Fruit fly (Drosophila melanogaster) whole organism, adult: ENCODE results near the gene Gr64e.

Experiments
- CG11617 ChIP-seq: fragments of 200-800 bp; sonication (Bioruptor generic); optimal IDR thresholded peaks from 2 replicates; lab custom pipeline; 2017; ENCODE audit warnings: mild to moderate bottlenecking, missing biosample characterization, missing genetic modification reagents, missing genetic modification characterization
- CG12768 ChIP-seq: fragments of 200-800 bp; sonication (Bioruptor generic); optimal IDR thresholded peaks from 2 replicates; lab custom pipeline; 2017; ENCODE audit warnings: missing biosample characterization, missing genetic modification characterization, mild to moderate bottlenecking, moderate library complexity, missing genetic modification reagents
- CG14711 ChIP-seq: fragments of 200-800 bp; sonication (Bioruptor generic); optimal IDR thresholded peaks from 2 replicates; lab custom pipeline; 2018; ENCODE audit warnings: missing biosample characterization, mild to moderate bottlenecking, missing genetic modification characterization, moderate library complexity
- CG1620 ChIP-seq: fragments of 200-800 bp; sonication (Bioruptor generic); optimal IDR thresholded peaks from 2 replicates; lab custom pipeline; 2016; ENCODE audit warnings: missing biosample characterization, missing genetic modification characterization
- CG33017 ChIP-seq: fragments of 200-800 bp; sonication (Bioruptor generic); optimal IDR thresholded peaks from 2 replicates; lab custom pipeline; 2018; ENCODE audit warnings: missing biosample characterization, mild to moderate bottlenecking, missing genetic modification characterization, moderate library complexity
- CG5204 ChIP-seq: fragments of 200-800 bp; sonication (Bioruptor generic); optimal IDR thresholded peaks from 2 replicates; lab custom pipeline; 2016; ENCODE audit warnings: missing biosample characterization, missing genetic modification characterization
- CG7045 ChIP-seq: fragments of 200-800 bp; sonication (Bioruptor generic); optimal IDR thresholded peaks from 2 replicates; lab custom pipeline; 2017; ENCODE audit warnings: missing biosample characterization, mild to moderate bottlenecking, missing genetic modification characterization
- CG7101 ChIP-seq: fragments of 200-800 bp; sonication (Bioruptor generic); optimal IDR thresholded peaks from 2 replicates; lab custom pipeline; 2018; ENCODE audit warnings: missing biosample characterization, mild to moderate bottlenecking, missing genetic modification characterization, moderate library complexity
- Clk ChIP-seq: fragments of 200-800 bp; sonication (Bioruptor generic); optimal IDR thresholded peaks from 2 replicates; lab custom pipeline; 2017; ENCODE audit warnings: missing biosample characterization, missing genetic modification characterization
- Crg-1 ChIP-seq: fragments of 200-800 bp; sonication (Bioruptor generic); optimal IDR thresholded peaks from 2 replicates; lab custom pipeline; 2016; ENCODE audit warnings: missing biosample characterization, missing genetic modification characterization
- Hr96 ChIP-seq: fragments of 200-800 bp; sonication (Bioruptor generic); optimal IDR thresholded peaks from 2 replicates; lab custom pipeline; 2016; ENCODE audit warnings: missing biosample characterization, missing genetic modification characterization
- Mnt ChIP-seq: fragments of 200-800 bp; sonication (Bioruptor generic); optimal IDR thresholded peaks from 2 replicates; lab custom pipeline; 2016; ENCODE audit warnings: missing biosample characterization, mild to moderate bottlenecking, missing genetic modification characterization
- bab1 ChIP-seq: fragments of 200-800 bp; sonication (Bioruptor generic); optimal IDR thresholded peaks from 3 replicates; lab custom pipeline; 2019; ENCODE audit warnings: missing biosample characterization, mild to moderate bottlenecking, missing genetic modification characterization, moderate library complexity
- cic ChIP-seq: fragments of 200-800 bp; sonication (Bioruptor generic); optimal IDR thresholded peaks from 2 replicates; lab custom pipeline; 2017; ENCODE audit warnings: missing biosample characterization, mild to moderate bottlenecking, missing genetic modification characterization, moderate library complexity
- cnc ChIP-seq, 2 experiments: fragments of >200 bp; optimal IDR thresholded peaks; 2 replicates each; lab custom pipeline; 2017
- kay ChIP-seq: fragments of 200-800 bp; sonication (Bioruptor generic); peaks from one replicate; lab custom pipeline; 2016; ENCODE audit warnings: missing biosample characterization, missing genetic modification characterization, borderline replicate concordance
- ovo ChIP-seq: fragments of 200-800 bp; sonication (Bioruptor generic); optimal IDR thresholded peaks from 2 replicates; lab custom pipeline; 2016; ENCODE audit warnings: missing biosample characterization, missing genetic modification characterization
- pad ChIP-seq: fragments of 200-800 bp; sonication (Bioruptor generic); optimal IDR thresholded peaks from 3 replicates; lab custom pipeline; 2017; ENCODE audit warnings: missing biosample characterization, missing genetic modification characterization, mild to moderate bottlenecking, moderate library complexity, missing genetic modification reagents
- tj ChIP-seq: fragments of 200-800 bp; sonication (Bioruptor generic); optimal IDR thresholded peaks from 3 replicates; lab custom pipeline; 2017; ENCODE audit warnings: missing biosample characterization, mild to moderate bottlenecking, missing genetic modification characterization, moderate library complexity
- toe ChIP-seq: fragments of 200-800 bp; sonication (Bioruptor generic); optimal IDR thresholded peaks from 2 replicates; lab custom pipeline; 2016; ENCODE audit warnings: missing biosample characterization, missing genetic modification characterization

The Gr64e gene

DNA sequence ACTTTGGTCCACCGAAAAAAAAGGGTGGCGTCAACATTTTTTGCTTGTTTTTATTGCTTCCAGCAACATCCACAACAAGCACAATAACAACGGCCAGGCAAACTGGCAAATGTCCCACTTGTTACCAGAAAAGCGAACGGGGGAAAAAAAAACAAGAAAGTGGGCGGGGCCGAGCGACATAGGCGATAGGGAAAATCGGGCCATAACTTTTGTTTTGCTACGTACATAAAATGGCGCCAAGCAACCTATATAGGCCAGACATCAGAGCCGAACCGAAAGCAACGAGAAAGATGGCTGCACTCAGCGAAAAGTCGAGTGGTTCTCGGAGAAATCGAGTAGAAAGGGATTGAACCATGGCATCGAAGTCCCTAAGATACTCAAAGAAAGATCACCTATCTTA, 24.7 kb upstream of the Gr64e start:
- TF ChIP-seq CG11617 (GFP tag; lab: Kevin White, UChicago) (no peak), toe (no peak), CG7101 (no peak), Mnt (GFP tag; lab: Kevin White, UChicago) (no peak), CG5204 (GFP tag; lab: Kevin White, UChicago) (no peak), kay (GFP tag; lab: Kevin White, UChicago) (no peak), CG33017 (tag; lab: Kevin White, UChicago) (no peak), Crg-1 (GFP tag; lab: Kevin White, UChicago) (no peak), tj (no peak), cnc (optimal IDR thresholded peaks at IDR 0.05; lab: Kevin White, UChicago) (no peak), ovo (GFP tag; lab: Kevin White, UChicago) (no peak), bab1 (GFP tag; lab: Kevin White, UChicago) (no peak)

DNA sequence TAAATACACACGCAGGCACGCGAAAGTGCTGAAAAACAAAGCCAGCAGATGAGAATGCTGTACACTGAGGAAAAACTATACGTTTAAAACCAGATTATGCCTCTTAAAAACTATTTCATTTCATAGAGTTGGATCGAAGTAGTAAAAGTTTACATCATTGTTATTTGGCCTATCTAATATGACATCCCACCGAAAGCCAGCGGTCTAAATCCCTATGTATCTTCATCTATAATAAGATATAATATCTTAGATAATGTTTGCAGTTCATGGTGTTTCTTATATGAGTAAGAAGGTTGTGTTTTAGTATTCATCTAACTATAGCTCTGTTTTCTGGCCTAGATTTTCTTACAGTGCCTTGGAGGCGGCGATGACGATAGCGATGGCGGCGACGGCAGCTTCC, 21.8 kb upstream of the Gr64e start:
- TF ChIP-seq CG7101, result no peak
- TF ChIP-seq tj, result no peak
- no peak for TF ChIP-seq CG33017 (tag; lab: Kevin White, UChicago)
- TF ChIP-seq CG11617 (GFP tag; lab: Kevin White, UChicago), result no peak
- TF ChIP-seq bab1 (GFP tag; lab: Kevin White, UChicago), result no peak
- no peak for TF ChIP-seq cnc (optimal IDR thresholded peaks at IDR 0.05; lab: Kevin White, UChicago)
- no peak for TF ChIP-seq CG1620 (GFP tag; lab: Kevin White, UChicago)
- TF ChIP-seq kay (GFP tag; lab: Kevin White, UChicago), result no peak
- no peak for TF ChIP-seq pad (GFP tag; lab: Kevin White, UChicago)
- no peak for TF ChIP-seq Mnt (GFP tag; lab: Kevin White, UChicago)
- no peak for TF ChIP-seq CG7045 (GFP tag; lab: Kevin White, UChicago)
- no peak for TF ChIP-seq cic (GFP tag; lab: Kevin White, UChicago)
- TF ChIP-seq Hr96 (GFP tag; lab: Kevin White, UChicago), result no peak
- TF ChIP-seq toe, result no peak
- no peak for TF ChIP-seq CG5204 (GFP tag; lab: Kevin White, UChicago)
- TF ChIP-seq CG14711, result no peak
- TF ChIP-seq CG12768 (GFP tag; lab: Kevin White, UChicago), result no peak
- no peak for TF ChIP-seq Crg-1 (GFP tag; lab: Kevin White, UChicago)

DNA sequence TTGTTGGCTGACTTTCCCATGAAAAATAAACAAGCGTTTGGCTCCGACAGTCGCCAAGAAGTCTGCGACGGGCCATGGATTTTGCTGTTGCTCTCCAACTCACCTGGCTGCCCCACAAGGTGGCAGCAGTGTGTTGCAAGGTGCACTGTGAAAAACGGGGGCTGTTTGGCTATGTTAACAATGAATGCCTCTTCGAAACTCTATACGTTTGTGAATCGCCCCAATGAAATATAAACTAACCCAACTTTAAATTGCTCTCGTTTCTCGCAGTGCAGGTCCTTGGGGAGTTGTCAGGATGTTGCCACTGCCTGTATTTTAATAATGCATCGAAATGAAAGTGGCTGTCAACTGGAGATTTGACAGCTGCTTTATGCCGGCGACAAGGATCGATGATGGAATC, 17.6 kb upstream of the Gr64e start:
- TF ChIP-seq Crg-1 (GFP tag; lab: Kevin White, UChicago), result no peak
- TF ChIP-seq CG11617 (GFP tag; lab: Kevin White, UChicago), result no peak
- TF ChIP-seq Mnt (GFP tag; lab: Kevin White, UChicago), result no peak
- TF ChIP-seq CG7045 (GFP tag; lab: Kevin White, UChicago), result no peak
- TF ChIP-seq cic (GFP tag; lab: Kevin White, UChicago), result no peak
- no peak for TF ChIP-seq CG33017 (tag; lab: Kevin White, UChicago)
- no peak for TF ChIP-seq CG5204 (GFP tag; lab: Kevin White, UChicago)

DNA sequence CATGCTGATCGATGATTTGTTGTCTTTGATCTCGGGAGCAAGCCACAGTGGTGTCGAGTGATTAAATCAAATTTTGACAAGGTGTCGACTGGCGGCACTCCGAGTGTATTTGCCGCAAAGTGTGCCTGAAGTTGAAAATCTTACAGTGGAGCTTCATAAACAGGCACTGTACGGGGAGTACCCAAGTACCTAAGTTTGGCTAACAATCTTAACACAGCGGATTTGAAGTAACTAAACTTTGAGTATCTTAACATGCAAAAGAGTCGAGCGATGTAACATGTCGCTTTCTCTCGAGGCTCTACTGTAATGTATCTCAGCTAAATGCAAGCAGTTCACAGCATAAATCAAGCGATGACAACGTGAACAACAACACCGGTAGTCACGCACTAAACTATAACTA, 15.2 kb upstream of the Gr64e start:
- no peak for TF ChIP-seq cic (GFP tag; lab: Kevin White, UChicago)
- no peak for TF ChIP-seq CG14711
- TF ChIP-seq pad (GFP tag; lab: Kevin White, UChicago), result no peak
- TF ChIP-seq ovo (GFP tag; lab: Kevin White, UChicago), result no peak
- no peak for TF ChIP-seq CG1620 (GFP tag; lab: Kevin White, UChicago)
- no peak for TF ChIP-seq toe
- no peak for TF ChIP-seq CG11617 (GFP tag; lab: Kevin White, UChicago)
- no peak for TF ChIP-seq kay (GFP tag; lab: Kevin White, UChicago)
- TF ChIP-seq bab1 (GFP tag; lab: Kevin White, UChicago), result no peak
- no peak for TF ChIP-seq CG5204 (GFP tag; lab: Kevin White, UChicago)
- TF ChIP-seq Crg-1 (GFP tag; lab: Kevin White, UChicago), result no peak
- TF ChIP-seq CG7045 (GFP tag; lab: Kevin White, UChicago), result no peak
- no peak for TF ChIP-seq Hr96 (GFP tag; lab: Kevin White, UChicago)
- TF ChIP-seq tj, result no peak
- TF ChIP-seq CG12768 (GFP tag; lab: Kevin White, UChicago), result no peak
- no peak for TF ChIP-seq cnc (optimal IDR thresholded peaks at IDR 0.05; lab: Kevin White, UChicago)
- TF ChIP-seq Mnt (GFP tag; lab: Kevin White, UChicago), result no peak
- TF ChIP-seq CG33017 (tag; lab: Kevin White, UChicago), result no peak
- TF ChIP-seq CG7101, result no peak

DNA sequence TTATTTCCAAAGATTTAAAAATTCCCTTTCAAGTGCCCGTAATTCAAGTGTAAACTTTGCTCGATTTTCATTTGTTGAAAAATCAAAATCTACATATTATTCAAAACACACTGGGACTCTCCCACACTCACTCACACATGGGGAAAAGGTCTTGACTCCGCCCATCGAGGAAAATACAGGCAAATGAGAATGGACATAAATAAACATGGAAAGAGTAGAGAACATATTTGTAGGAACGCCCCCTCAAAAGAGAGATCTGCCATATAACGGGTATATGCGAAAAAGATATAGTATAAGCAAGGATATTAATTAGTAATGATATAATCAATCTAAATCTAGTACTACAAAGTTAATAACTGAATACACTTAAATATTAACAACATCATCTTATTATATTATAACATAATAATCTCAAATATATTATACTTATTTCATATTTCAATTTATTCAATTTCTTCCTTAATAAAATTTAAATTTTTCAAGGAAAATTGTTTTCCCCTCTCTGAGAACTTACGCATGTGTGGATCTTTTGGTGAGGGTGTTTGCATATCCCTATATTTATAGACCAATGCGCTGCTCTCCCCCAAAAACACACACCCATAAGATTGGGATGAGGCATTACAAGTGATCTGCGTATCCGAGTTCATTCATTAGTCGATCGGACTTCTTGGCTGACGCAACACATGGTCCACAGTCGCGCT, 13.6 kb upstream of the Gr64e start, which contains the start of gene FoxL1:
FoxL1 (plus strand) TSS at position 651 of the 701 bp plus-strand sequence.
- TF ChIP-seq CG7101 (no peak), Mnt (GFP tag; lab: Kevin White, UChicago) (no peak), CG12768 (GFP tag; lab: Kevin White, UChicago) (no peak), Clk (GFP tag; lab: Kevin White, UChicago) (no peak), cic (GFP tag; lab: Kevin White, UChicago) (no peak), pad (GFP tag; lab: Kevin White, UChicago) (no peak), kay (GFP tag; lab: Kevin White, UChicago) (no peak), Hr96 (GFP tag; lab: Kevin White, UChicago) (no peak), CG1620 (GFP tag; lab: Kevin White, UChicago) (no peak), toe (no peak), ovo (GFP tag; lab: Kevin White, UChicago) (no peak), Crg-1 (GFP tag; lab: Kevin White, UChicago) (no peak), tj (no peak), CG11617 (GFP tag; lab: Kevin White, UChicago) (no peak), CG33017 (tag; lab: Kevin White, UChicago) (no peak), CG7045 (GFP tag; lab: Kevin White, UChicago) (no peak), cnc (optimal IDR thresholded peaks at IDR 0.05; lab: Kevin White, UChicago) (no peak), CG14711 (no peak), bab1 (GFP tag; lab: Kevin White, UChicago) (no peak), CG5204 (GFP tag; lab: Kevin White, UChicago) (no peak)
